Worm (Caenorhabditis elegans) whole organism, young adult: ENCODE measurements around the gene mthf-1.

Experiments used
- F57A8.1 ChIP-seq: fragments of 200-800 bp; sonication (Bioruptor generic); optimal IDR thresholded peaks from 2 replicates; lab custom pipeline; 2018; ENCODE audit warnings: mild to moderate bottlenecking, missing genetic modification characterization, moderate library complexity, missing compliant biosample characterization
- die-1 ChIP-seq: sonication (generic microtip); optimal IDR thresholded peaks from 2 replicates; lab custom pipeline; 2016; ENCODE audit warnings: missing genotype, mild to moderate bottlenecking, missing genetic modification characterization, missing compliant biosample characterization
- him-1 ChIP-seq: sonication (generic microtip); optimal IDR thresholded peaks from 2 replicates; lab custom pipeline; 2016; ENCODE audit warnings: missing genotype, missing genetic modification reagents, missing genetic modification characterization, missing compliant biosample characterization

- no peak for TF ChIP-seq die-1
- no peak for TF ChIP-seq F57A8.1 (GFP tag; lab: Kevin White, UChicago)
- no peak for TF ChIP-seq him-1 (tag; lab: Kevin White, UChicago)
These were observed 7.4 kb downstream of the mthf-1 start for ce11 chrII:7770253-7770652.
